Fruit fly (Drosophila melanogaster): Measurements from ENCODE around the gene Stt3A.

The Stt3A gene

dm6 chrX:21044831-21045447, 8.8 kb downstream of the Stt3A start, which contains the start of gene Cbs (continued):
- TF ChIP-seq abd-A (tag; optimal IDR thresholded peaks at IDR 0.05), result peak; percentile 14
- TF ChIP-seq CG2875 (GFP tag; optimal IDR thresholded peaks at IDR 0.05), result peak; percentile 19
- no peak for TF ChIP-seq Dp (GFP tag; optimal IDR thresholded peaks at IDR 0.05)
- TF ChIP-seq Ets65A (GFP tag), result peak; percentile 29
- 0 out of 2 replicates have a peak, but pooled peaks have one; percentile 52 for TF ChIP-seq sim (GFP tag; IDR thresholded peaks at IDR 0.05)
- no peak for TF ChIP-seq bowl (GFP tag; IDR thresholded peaks at IDR 0.05)
- TF ChIP-seq zen2 (GFP tag; IDR thresholded peaks at IDR 0.05; ENCODE audit: partially characterized antibody), result no peak
- TF ChIP-seq CG17328 (GFP tag; IDR thresholded peaks at IDR 0.05), result peak; percentile 50; the same call in 1 of the 2 replicates
- TF ChIP-seq CG1832 (GFP tag; optimal IDR thresholded peaks at IDR 0.05), result no peak
- no peak for TF ChIP-seq jumu (GFP tag; optimal IDR thresholded peaks at IDR 0.05)
- TF ChIP-seq odd (GFP tag; optimal IDR thresholded peaks at IDR 0.05), result peak; percentile 63
- peak; percentile 88 for TF ChIP-seq Deaf1 (tag; optimal IDR thresholded peaks at IDR 0.05)
- TF ChIP-seq CG31388 (GFP tag; optimal IDR thresholded peaks at IDR 0.05), result no peak
- no peak for TF ChIP-seq rib (GFP tag; IDR thresholded peaks at IDR 0.05)
- TF ChIP-seq Pdp1 (GFP tag; optimal IDR thresholded peaks at IDR 0.05), result no peak
- TF ChIP-seq CG34224 (GFP tag; IDR thresholded peaks at IDR 0.05; ENCODE audit: partially characterized antibody), result no peak
- peak; percentile 54 for TF ChIP-seq CG10543 (GFP tag; optimal IDR thresholded peaks at IDR 0.05)
- TF ChIP-seq crp (GFP tag; optimal IDR thresholded peaks at IDR 0.05), result no peak
- no peak for TF ChIP-seq gro (GFP tag; optimal IDR thresholded peaks at IDR 0.05)
- TF ChIP-seq run (tag; optimal IDR thresholded peaks at IDR 0.05), result no peak
- peak; percentile 76 for TF ChIP-seq lab (GFP tag; optimal IDR thresholded peaks at IDR 0.05)
- TF ChIP-seq ase (GFP tag; IDR thresholded peaks at IDR 0.05), result peak; percentile 57; the same call in 1 of the 3 replicates
- TF ChIP-seq GATAe (GFP tag; conservative IDR thresholded peaks at IDR 0.05), result no peak
- TF ChIP-seq jigr1 (GFP tag; IDR thresholded peaks at IDR 0.05), result no peak
- peak; percentile 76 for TF ChIP-seq CG9437 (GFP tag; optimal IDR thresholded peaks at IDR 0.05)
- TF ChIP-seq chm (GFP tag; IDR thresholded peaks at IDR 0.05), result peak; percentile 48; the same call in 1 of the 2 replicates
- peak; percentile 49 for TF ChIP-seq CG10267 (tag; optimal IDR thresholded peaks at IDR 0.05)
- TF ChIP-seq CG5245 (GFP tag; optimal IDR thresholded peaks at IDR 0.05), result peak; percentile 17
- TF ChIP-seq wdn (GFP tag; IDR thresholded peaks at IDR 0.05), result peak; percentile 76
- no peak for TF ChIP-seq fd64A (GFP tag; optimal IDR thresholded peaks at IDR 0.05)
- peak; percentile 81 for TF ChIP-seq Meics (GFP tag; optimal IDR thresholded peaks at IDR 0.05)
- TF ChIP-seq CG3281 (GFP tag; optimal IDR thresholded peaks at IDR 0.05), result peak; percentile 75
- TF ChIP-seq Fer3 (tag; optimal IDR thresholded peaks at IDR 0.05), result peak; percentile 48
- peak; percentile 81 for TF ChIP-seq NFAT (GFP tag; IDR thresholded peaks at IDR 0.05)
- TF ChIP-seq CG1792 (GFP tag; optimal IDR thresholded peaks at IDR 0.05), result no peak
- TF ChIP-seq CG32532 (GFP tag; IDR thresholded peaks at IDR 0.05), result peak; percentile 88
- peak; percentile 43 for TF ChIP-seq CG17359 (tag; optimal IDR thresholded peaks at IDR 0.05)
- no peak for TF ChIP-seq CG7745 (tag; optimal IDR thresholded peaks at IDR 0.05)
- no peak for TF ChIP-seq D (optimal IDR thresholded peaks at IDR 0.05)
- TF ChIP-seq D (GFP tag; optimal IDR thresholded peaks at IDR 0.05), result no peak
- TF ChIP-seq cad (GFP tag; optimal IDR thresholded peaks at IDR 0.05), result no peak
- TF ChIP-seq tgo (GFP tag; IDR thresholded peaks at IDR 0.05), result peak; percentile 48; the same call in 2 of the 3 replicates
- peak; percentile 14 for TF ChIP-seq tap (tag; optimal IDR thresholded peaks at IDR 0.05)
- peak; percentile 27 for TF ChIP-seq ems (GFP tag; optimal IDR thresholded peaks at IDR 0.05)
- TF ChIP-seq D19B (GFP tag; optimal IDR thresholded peaks at IDR 0.05), result peak; percentile 67
- TF ChIP-seq YL-1 (GFP tag; optimal IDR thresholded peaks at IDR 0.05), result no peak
- no peak for TF ChIP-seq repo (GFP tag; optimal IDR thresholded peaks at IDR 0.05)
- peak; percentile 60 for TF ChIP-seq NfI (GFP tag; optimal IDR thresholded peaks at IDR 0.05)
- no peak for TF ChIP-seq CG6683 (GFP tag; optimal IDR thresholded peaks at IDR 0.05)
- TF ChIP-seq croc (GFP tag; conservative IDR thresholded peaks at IDR 0.05), result peak; percentile 25; the same call in 2 of the 3 replicates
